Worm (Caenorhabditis elegans) whole organism, young adult: ENCODE results near the gene rsp-6.

ENCODE experiments used
- B0035.1 ChIP-seq: sonication (generic microtip); optimal IDR thresholded peaks from 2 replicates; lab custom pipeline; 2016; ENCODE audit warnings: missing genetic modification characterization, mild to moderate bottlenecking, missing compliant biosample characterization, missing genotype, missing genetic modification reagents
- B0336.3 ChIP-seq: fragments of 200-800 bp; sonication (Bioruptor generic); IDR thresholded peaks from 2 replicates; pipeline ENCODE4 v1.3.6; 2022; ENCODE audit warnings: missing genetic modification characterization, missing compliant biosample characterization
- C06A6.2 ChIP-seq: fragments of 200-800 bp; sonication (Bioruptor generic); conservative IDR thresholded peaks from 2 replicates; pipeline ENCODE4 v1.3.6; 2022; ENCODE audit warnings: missing genetic modification characterization, missing compliant biosample characterization
- D2030.7 ChIP-seq: fragments of 200-800 bp; sonication (Bioruptor generic); IDR thresholded peaks from 2 replicates; pipeline ENCODE4 v1.3.6; 2022; ENCODE audit warnings: missing genetic modification reagents, missing genetic modification characterization, missing compliant biosample characterization
- F22D6.2 ChIP-seq: sonication (generic microtip); optimal IDR thresholded peaks from 2 replicates; lab custom pipeline; 2016; ENCODE audit warnings: mild to moderate bottlenecking, missing genetic modification characterization, missing compliant biosample characterization
- F23B12.7 ChIP-seq: sonication (generic microtip); optimal IDR thresholded peaks from 2 replicates; lab custom pipeline; 2017; ENCODE audit warnings: missing genetic modification characterization, mild to moderate bottlenecking, missing compliant biosample characterization, antibody characterized with exemption, moderate library complexity; ENCODE audit not compliant: insufficient read depth
- F39B2.1 ChIP-seq: fragments of 200-800 bp; sonication (Bioruptor generic); IDR thresholded peaks from 2 replicates; pipeline ENCODE4 v1.3.6; 2022; ENCODE audit warnings: missing genetic modification reagents, missing genetic modification characterization, missing compliant biosample characterization
- T07F8.4 ChIP-seq: sonication (generic microtip); optimal IDR thresholded peaks from 2 replicates; lab custom pipeline; 2016; ENCODE audit warnings: mild to moderate bottlenecking, missing genetic modification characterization, moderate library complexity, missing compliant biosample characterization
- Y53G8AR.9 ChIP-seq: fragments of 200-800 bp; sonication (Bioruptor generic); conservative IDR thresholded peaks from 2 replicates; pipeline ENCODE4 v1.3.6; 2022; ENCODE audit warnings: missing genetic modification reagents, missing genetic modification characterization, missing compliant biosample characterization
- ama-1 ChIP-seq, 3 experiments: fragments of 150-350 bp in 1 of 3; sonication (generic microtip) in 2 of 3; optimal IDR thresholded peaks; 2 replicates each; lab custom pipeline; 2014 to 2018; ENCODE audit warnings: missing biosample characterization in 2 of 3, missing genetic modification characterization in 2 of 3, missing genetic modification reagents in 2 of 3
- aptf-2 ChIP-seq: fragments of 200-800 bp; sonication (Bioruptor generic); conservative IDR thresholded peaks from 2 replicates; pipeline ENCODE4 v1.3.6; 2022; ENCODE audit warnings: missing genetic modification reagents, missing genetic modification characterization, missing compliant biosample characterization
- aptf-3 ChIP-seq: fragments of 200-800 bp; sonication (Bioruptor generic); IDR thresholded peaks from 2 replicates; pipeline ENCODE4 v1.3.6; 2022; ENCODE audit warnings: missing genetic modification characterization, missing compliant biosample characterization
- attf-5 ChIP-seq: fragments of 200-800 bp; sonication (Bioruptor generic); optimal IDR thresholded peaks from 2 replicates; lab custom pipeline; 2018; ENCODE audit warnings: mild to moderate bottlenecking, missing genetic modification characterization, missing compliant biosample characterization
- bed-1 ChIP-seq: fragments of 200-800 bp; sonication (Bioruptor generic); IDR thresholded peaks from 2 replicates; pipeline ENCODE4 v1.3.6; 2022; ENCODE audit warnings: missing genetic modification reagents, missing genetic modification characterization, missing compliant biosample characterization
- cebp-2 ChIP-seq: fragments of 200-800 bp; sonication (Bioruptor generic); IDR thresholded peaks from 2 replicates; pipeline ENCODE4 v1.3.6; 2022; ENCODE audit warnings: missing genetic modification characterization, missing compliant biosample characterization
- ceh-100 ChIP-seq: fragments of 200-800 bp; sonication (Bioruptor generic); IDR thresholded peaks from 2 replicates; pipeline ENCODE4 v1.3.6; 2022; ENCODE audit warnings: missing genetic modification reagents, missing genetic modification characterization, missing compliant biosample characterization
- ceh-27 ChIP-seq: fragments of 200-800 bp; sonication (Bioruptor generic); optimal IDR thresholded peaks from 2 replicates; lab custom pipeline; 2018; ENCODE audit warnings: mild to moderate bottlenecking, missing genetic modification characterization, moderate library complexity, missing compliant biosample characterization
- ceh-79 ChIP-seq: sonication (generic microtip); optimal IDR thresholded peaks from 2 replicates; lab custom pipeline; 2017; ENCODE audit warnings: mild to moderate bottlenecking, missing genetic modification characterization, missing compliant biosample characterization
- ceh-91 ChIP-seq: fragments of 200-800 bp; sonication (Bioruptor generic); IDR thresholded peaks from 2 replicates; pipeline ENCODE4 v1.3.6; 2022; ENCODE audit warnings: missing genetic modification reagents, missing genetic modification characterization, missing compliant biosample characterization
- egl-44 ChIP-seq: fragments of 200-800 bp; sonication (Bioruptor generic); IDR thresholded peaks from 2 replicates; pipeline ENCODE4 v1.3.6; 2022; ENCODE audit warnings: missing genetic modification reagents, missing genetic modification characterization, missing compliant biosample characterization
- him-1 ChIP-seq: sonication (generic microtip); optimal IDR thresholded peaks from 2 replicates; lab custom pipeline; 2016; ENCODE audit warnings: missing genotype, missing genetic modification reagents, missing genetic modification characterization, missing compliant biosample characterization
- hlh-26 ChIP-seq: fragments of 200-800 bp; sonication (Bioruptor generic); conservative IDR thresholded peaks from 2 replicates; pipeline ENCODE4 v1.3.6; 2022; ENCODE audit warnings: missing genetic modification reagents, missing genetic modification characterization, missing compliant biosample characterization
- hrde-1 ChIP-seq: sonication (generic microtip); optimal IDR thresholded peaks from 2 replicates; lab custom pipeline; 2016; ENCODE audit warnings: missing genetic modification characterization, mild to moderate bottlenecking, missing compliant biosample characterization, moderate library complexity, missing genotype, missing genetic modification reagents, borderline replicate concordance
- lag-1 ChIP-seq: fragments of 200-800 bp; sonication (Bioruptor generic); IDR thresholded peaks from 2 replicates; pipeline ENCODE4 v1.3.6; 2022; ENCODE audit warnings: missing genetic modification reagents, missing genetic modification characterization, missing compliant biosample characterization
- let-526 ChIP-seq: fragments of 200-800 bp; sonication (Bioruptor generic); IDR thresholded peaks from 2 replicates; pipeline ENCODE4 v1.3.6; 2022; ENCODE audit warnings: missing genetic modification reagents, missing genetic modification characterization, missing compliant biosample characterization
- let-607 ChIP-seq, 2 experiments: fragments of 200-800 bp in 1 of 2; sonication (Bioruptor generic) in 1 of 2; sonication (generic microtip) in 1 of 2; optimal IDR thresholded peaks; 2 replicates each; lab custom pipeline; 2016 to 2018; ENCODE audit warnings: mild to moderate bottlenecking in 2 of 2, missing compliant biosample characterization in 2 of 2, missing genetic modification characterization in 2 of 2, moderate library complexity in 2 of 2, missing genotype in 1 of 2
- lin-26 ChIP-seq: fragments of 200-800 bp; sonication (Bioruptor generic); IDR thresholded peaks from 2 replicates; pipeline ENCODE4 v1.3.6; 2022; ENCODE audit warnings: missing genetic modification reagents, missing genetic modification characterization, missing compliant biosample characterization
- lir-1 ChIP-seq: fragments of 200-800 bp; sonication (Bioruptor generic); conservative IDR thresholded peaks from 2 replicates; pipeline ENCODE4 v1.3.6; 2022; ENCODE audit warnings: missing genetic modification reagents, missing genetic modification characterization, missing compliant biosample characterization
- madf-10 ChIP-seq: sonication (generic microtip); optimal IDR thresholded peaks from 2 replicates; lab custom pipeline; 2016; ENCODE audit warnings: mild to moderate bottlenecking, missing genetic modification characterization, missing compliant biosample characterization
- madf-3 ChIP-seq: fragments of 200-800 bp; sonication (Bioruptor generic); IDR thresholded peaks from 2 replicates; pipeline ENCODE4 v1.3.6; 2022; ENCODE audit warnings: missing genetic modification reagents, missing genetic modification characterization, missing compliant biosample characterization
- madf-8 ChIP-seq: fragments of 200-800 bp; sonication (Bioruptor generic); conservative IDR thresholded peaks from 2 replicates; pipeline ENCODE4 v1.3.6; 2022; ENCODE audit warnings: missing genetic modification reagents, missing genetic modification characterization, missing compliant biosample characterization
- mcd-1 ChIP-seq: fragments of 200-800 bp; sonication (Bioruptor generic); IDR thresholded peaks from 2 replicates; pipeline ENCODE4 v1.3.6; 2022; ENCODE audit warnings: missing genetic modification reagents, missing genetic modification characterization, missing compliant biosample characterization
- mel-28 ChIP-seq: sonication (generic microtip); optimal IDR thresholded peaks from 2 replicates; lab custom pipeline; 2016; ENCODE audit warnings: borderline replicate concordance, mild to moderate bottlenecking, missing genetic modification characterization, missing compliant biosample characterization
- mes-4 ChIP-seq: sonication (generic microtip); optimal IDR thresholded peaks from 2 replicates; lab custom pipeline; 2016; ENCODE audit warnings: missing genotype, missing genetic modification characterization, missing compliant biosample characterization
- nfya-1 ChIP-seq: sonication (generic microtip); optimal IDR thresholded peaks from 2 replicates; lab custom pipeline; 2017; ENCODE audit warnings: antibody characterized with exemption, missing compliant biosample characterization, missing genetic modification characterization, borderline replicate concordance; ENCODE audit not compliant: insufficient read depth
- nfya-2 ChIP-seq: fragments of 200-800 bp; sonication (Bioruptor generic); IDR thresholded peaks from 2 replicates; pipeline ENCODE4 v1.3.6; 2022; ENCODE audit warnings: missing genetic modification reagents, missing genetic modification characterization, missing compliant biosample characterization
- nfyb-1 ChIP-seq: fragments of 200-800 bp; sonication (Bioruptor generic); IDR thresholded peaks from 2 replicates; pipeline ENCODE4 v1.3.6; 2022; ENCODE audit warnings: missing genetic modification reagents, missing genetic modification characterization, missing compliant biosample characterization
- nhr-120 ChIP-seq: fragments of 200-800 bp; sonication (Bioruptor generic); IDR thresholded peaks from 2 replicates; pipeline ENCODE4 v1.3.6; 2022; ENCODE audit warnings: missing genetic modification characterization, missing compliant biosample characterization
- pha-4 ChIP-seq: fragments of 150-350 bp; sonication (generic microtip); optimal IDR thresholded peaks from 2 replicates; lab custom pipeline; 2014; ENCODE audit warnings: missing biosample characterization, missing genetic modification reagents, missing genetic modification characterization
- rcor-1 ChIP-seq: fragments of 200-800 bp; sonication (Bioruptor generic); IDR thresholded peaks from 2 replicates; pipeline ENCODE4 v1.3.6; 2022; ENCODE audit warnings: missing genetic modification reagents, missing genetic modification characterization, missing compliant biosample characterization
- sdz-38 ChIP-seq: sonication (generic microtip); optimal IDR thresholded peaks from 2 replicates; lab custom pipeline; 2016; ENCODE audit warnings: missing genotype, missing genetic modification characterization, missing compliant biosample characterization
- sptf-2 ChIP-seq: fragments of 200-800 bp; sonication (Bioruptor generic); optimal IDR thresholded peaks from 2 replicates; lab custom pipeline; 2018; ENCODE audit warnings: mild to moderate bottlenecking, missing genetic modification characterization, missing compliant biosample characterization
- tbp1 ChIP-seq: fragments of 200-800 bp; sonication (Bioruptor generic); optimal IDR thresholded peaks from 2 replicates; lab custom pipeline; 2018; ENCODE audit warnings: mild to moderate bottlenecking, missing genetic modification characterization, missing compliant biosample characterization
- tbx-9 ChIP-seq: sonication (generic microtip); optimal IDR thresholded peaks from 2 replicates; lab custom pipeline; 2016; ENCODE audit warnings: borderline replicate concordance, missing genetic modification characterization, inconsistent platforms, missing compliant biosample characterization
- ztf-22 ChIP-seq: fragments of 200-800 bp; sonication (Bioruptor generic); optimal IDR thresholded peaks from 2 replicates; lab custom pipeline; 2018; ENCODE audit warnings: mild to moderate bottlenecking, missing genetic modification characterization, moderate library complexity, missing compliant biosample characterization
- ztf-25 ChIP-seq: fragments of 200-800 bp; sonication (Bioruptor generic); IDR thresholded peaks from 2 replicates; pipeline ENCODE4 v1.3.6; 2022; ENCODE audit warnings: missing genetic modification reagents, missing genetic modification characterization, missing compliant biosample characterization

Gene rsp-6

ce11 chrIV:7790801-7791588 is at the start of gene rsp-6 (continued):
- no peak for TF ChIP-seq nfya-2
- peak; percentile 83 for TF ChIP-seq D2030.7 (GFP tag; lab: Robert Waterston, UW)
- TF ChIP-seq tbp1 (GFP tag; lab: Kevin White, UChicago) = peak; percentile 58
- peak; percentile 29; the same call in 1 of the 2 replicates for TF ChIP-seq aptf-2
- peak; percentile 43 for TF ChIP-seq him-1 (tag; lab: Kevin White, UChicago)
- peak; percentile 77 for TF ChIP-seq nfyb-1 (GFP tag; lab: Robert Waterston, UW)
- no peak for TF ChIP-seq mel-28 (tag; lab: Kevin White, UChicago)
- no peak for TF ChIP-seq aptf-3 (GFP tag; lab: Robert Waterston, UW)
- peak; percentile 88 for TF ChIP-seq madf-10
- no peak for TF ChIP-seq egl-44 (GFP tag; lab: Robert Waterston, UW)
- no peak for TF ChIP-seq mes-4 (tag; lab: Kevin White, UChicago)
- no peak for TF ChIP-seq F22D6.2 (tag; lab: Kevin White, UChicago)
- no peak for TF ChIP-seq F39B2.1
- TF ChIP-seq nhr-120 = 0 out of 2 replicates have a peak, but pooled peaks have one; percentile 43
- no peak for TF ChIP-seq sdz-38
- TF ChIP-seq C06A6.2 = no peak
- peak; percentile 81 for TF ChIP-seq madf-8
- no peak for TF ChIP-seq T07F8.4 (tag; lab: Kevin White, UChicago)
- TF ChIP-seq hrde-1 (tag; lab: Kevin White, UChicago) = no peak
- TF ChIP-seq ceh-91 (GFP tag; lab: Robert Waterston, UW) = peak; percentile 90
- TF ChIP-seq lin-26 (GFP tag; lab: Robert Waterston, UW) = peak; percentile 77
- peak; percentile 61 for TF ChIP-seq ceh-100 (GFP tag; lab: Robert Waterston, UW)
- no peak for TF ChIP-seq hlh-26 (GFP tag; lab: Robert Waterston, UW)
- no peak for TF ChIP-seq lir-1
- TF ChIP-seq bed-1 (GFP tag; lab: Robert Waterston, UW) = no peak
- no peak for TF ChIP-seq B0035.1 (tag; lab: Kevin White, UChicago)
- TF ChIP-seq ztf-22 (GFP tag; lab: Kevin White, UChicago) = no peak
- TF ChIP-seq mcd-1 (GFP tag; lab: Robert Waterston, UW) = peak; percentile 83
- no peak for TF ChIP-seq sptf-2
- TF ChIP-seq nfya-1 = no peak
- 0 out of 2 replicates have a peak, but pooled peaks have one; percentile 70 for TF ChIP-seq let-526
- TF ChIP-seq ztf-25 (GFP tag; lab: Robert Waterston, UW) = no peak
- peak; percentile 13 for TF ChIP-seq pha-4 (tag; lab: Kevin White, UChicago)
- peak; percentile 62 for TF ChIP-seq rcor-1 (GFP tag; lab: Robert Waterston, UW)
- peak; percentile 81 for TF ChIP-seq F23B12.7 (tag; lab: Kevin White, UChicago)
- TF ChIP-seq lag-1 (GFP tag; lab: Robert Waterston, UW) = no peak
- TF ChIP-seq madf-3 (GFP tag; lab: Robert Waterston, UW) = peak; percentile 99
- peak in 1 of 2 experiments; percentile 60 for TF ChIP-seq let-607 (tag; optimal IDR thresholded peaks at IDR 0.05; lab: Kevin White, UChicago)
- peak; percentile 59 for TF ChIP-seq attf-5 (GFP tag; lab: Kevin White, UChicago)
- no peak for TF ChIP-seq tbx-9 (tag; lab: Kevin White, UChicago)
- TF ChIP-seq ceh-79 (tag; lab: Kevin White, UChicago) = no peak
- no peak for TF ChIP-seq cebp-2 (GFP tag; lab: Robert Waterston, UW)
- peak; percentile 89 for TF ChIP-seq Y53G8AR.9 (GFP tag; lab: Robert Waterston, UW)
- TF ChIP-seq ceh-27 (GFP tag; lab: Kevin White, UChicago) = peak; percentile 83
- peak; percentile 28 for TF ChIP-seq ama-1 (optimal IDR thresholded peaks at IDR 0.05; lab: Kevin White, UChicago)
- TF ChIP-seq ama-1 (GFP tag; optimal IDR thresholded peaks at IDR 0.05; lab: Kevin White, UChicago) = peak in 1 of 2 experiments; percentile 29
- TF ChIP-seq B0336.3 (GFP tag; lab: Robert Waterston, UW) = peak; percentile 66
